ENCODE assay signal across 1 fruit fly cellular context in genomic region chrX:8411532-8411960, dm6.
TF ChIP-seq lines count a peak whose summit lies in the region.

lawc (minus strand) TSS chrX:8411658.

TF ChIP-seq in whole organism, embryonic, 481 proteins besides CTCF, POLR2A, EP300 and RAD21 (continued from another document and continues in another):
- no peak for TF ChIP-seq vfl (GFP tag; optimal IDR thresholded peaks at IDR 0.05; lab: Kevin White, UChicago)
- peak; percentile 60; the same call in 1 of the 3 replicates for TF ChIP-seq Opbp (GFP tag; IDR thresholded peaks at IDR 0.05; lab: Robert Waterston, UW; ENCODE audit: partially characterized antibody)
- TF ChIP-seq ttk (GFP tag; IDR thresholded peaks at IDR 0.05; lab: Robert Waterston, UW) = no peak
- no peak for TF ChIP-seq CG12155 (GFP tag; optimal IDR thresholded peaks at IDR 0.05; lab: Kevin White, UChicago)
- no peak for TF ChIP-seq CG12942 (GFP tag; optimal IDR thresholded peaks at IDR 0.05; lab: Kevin White, UChicago)
- no peak for TF ChIP-seq Mrtf (GFP tag; IDR thresholded peaks at IDR 0.05; lab: Robert Waterston, UW)
- peak; percentile 50; the same call in 1 of the 2 replicates for TF ChIP-seq seq (GFP tag; IDR thresholded peaks at IDR 0.05; lab: Robert Waterston, UW)
- peak; percentile 35; the same call in 1 of the 2 replicates for TF ChIP-seq stc (GFP tag; IDR thresholded peaks at IDR 0.05; lab: Robert Waterston, UW)
- TF ChIP-seq esg (GFP tag; conservative IDR thresholded peaks at IDR 0.05; lab: Robert Waterston, UW) = no peak
- peak; percentile 24 for TF ChIP-seq zf30C (GFP tag; optimal IDR thresholded peaks at IDR 0.05; lab: Kevin White, UChicago)
- peak; percentile 66 for TF ChIP-seq Hand (GFP tag; optimal IDR thresholded peaks at IDR 0.05; lab: Kevin White, UChicago)
- no peak for TF ChIP-seq Hr51 (GFP tag; optimal IDR thresholded peaks at IDR 0.05; lab: Kevin White, UChicago)
- TF ChIP-seq CG14965 (GFP tag; optimal IDR thresholded peaks at IDR 0.05; lab: Kevin White, UChicago; ENCODE audit: borderline replicate concordance) = no peak
- TF ChIP-seq CG34224 (GFP tag; IDR thresholded peaks at IDR 0.05; lab: Robert Waterston, UW; ENCODE audit: partially characterized antibody) = peak; percentile 44
- TF ChIP-seq cwo (GFP tag; optimal IDR thresholded peaks at IDR 0.05; lab: Kevin White, UChicago) = peak; percentile 54
- peak; percentile 25; the same call in 1 of the 3 replicates for TF ChIP-seq gce (GFP tag; IDR thresholded peaks at IDR 0.05; lab: Robert Waterston, UW)
- no peak; the same call in 2 of the 3 replicates for TF ChIP-seq zen2 (GFP tag; IDR thresholded peaks at IDR 0.05; lab: Robert Waterston, UW; ENCODE audit: partially characterized antibody)
- no peak for TF ChIP-seq Ravus (GFP tag; IDR thresholded peaks at IDR 0.05; lab: Robert Waterston, UW)
- TF ChIP-seq ci (GFP tag; IDR thresholded peaks at IDR 0.05; lab: Robert Waterston, UW) = peak; percentile 91
- TF ChIP-seq CG4328 (GFP tag; optimal IDR thresholded peaks at IDR 0.05; lab: Kevin White, UChicago) = peak; percentile 57
- 0 out of 3 replicates have a peak, but pooled peaks have one; percentile 48 for TF ChIP-seq CG6175 (GFP tag; IDR thresholded peaks at IDR 0.05; lab: Robert Waterston, UW)
- TF ChIP-seq CG43689 (GFP tag; IDR thresholded peaks at IDR 0.05; lab: Robert Waterston, UW) = no peak
- TF ChIP-seq sqz (GFP tag; optimal IDR thresholded peaks at IDR 0.05; lab: Kevin White, UChicago) = peak; percentile 38
- TF ChIP-seq CG4617 (GFP tag; optimal IDR thresholded peaks at IDR 0.05; lab: Kevin White, UChicago; ENCODE audit: borderline replicate concordance) = no peak
- TF ChIP-seq CG30431 (GFP tag; optimal IDR thresholded peaks at IDR 0.05; lab: Kevin White, UChicago) = no peak
- TF ChIP-seq CG1024 (GFP tag; IDR thresholded peaks at IDR 0.05; lab: Robert Waterston, UW) = no peak; the same call in 1 of the 2 replicates
- TF ChIP-seq chinmo (GFP tag; IDR thresholded peaks at IDR 0.05; lab: Robert Waterston, UW; ENCODE audit: partially characterized antibody) = peak; percentile 84; the same call in 3 of the 4 replicates
- TF ChIP-seq CG2199 (GFP tag; IDR thresholded peaks at IDR 0.05; lab: Robert Waterston, UW) = no peak
- peak; percentile 35 for TF ChIP-seq fd64A (GFP tag; optimal IDR thresholded peaks at IDR 0.05; lab: Kevin White, UChicago)
- TF ChIP-seq CG14710 (tag; optimal IDR thresholded peaks at IDR 0.05; lab: Kevin White, UChicago) = no peak
- peak; percentile 74 for TF ChIP-seq CG17385 (GFP tag; optimal IDR thresholded peaks at IDR 0.05; lab: Kevin White, UChicago)
- TF ChIP-seq D (optimal IDR thresholded peaks at IDR 0.05; lab: Kevin White, UChicago) = peak; percentile 76
- no peak for TF ChIP-seq D (GFP tag; optimal IDR thresholded peaks at IDR 0.05; lab: Kevin White, UChicago)
- TF ChIP-seq CG15479 (GFP tag; optimal IDR thresholded peaks at IDR 0.05; lab: Kevin White, UChicago) = no peak
- TF ChIP-seq nau (GFP tag; optimal IDR thresholded peaks at IDR 0.05; lab: Kevin White, UChicago) = peak; percentile 47
- no peak for TF ChIP-seq repo (GFP tag; optimal IDR thresholded peaks at IDR 0.05; lab: Kevin White, UChicago)
- TF ChIP-seq Adf1 (GFP tag; IDR thresholded peaks at IDR 0.05; lab: Robert Waterston, UW) = peak; percentile 94
- TF ChIP-seq CG9609 (GFP tag; optimal IDR thresholded peaks at IDR 0.05; lab: Kevin White, UChicago) = no peak
- TF ChIP-seq CG10543 (GFP tag; optimal IDR thresholded peaks at IDR 0.05; lab: Kevin White, UChicago) = peak; percentile 85
- no peak for TF ChIP-seq zfh2 (GFP tag; optimal IDR thresholded peaks at IDR 0.05; lab: Kevin White, UChicago)
- TF ChIP-seq Dfd (GFP tag; optimal IDR thresholded peaks at IDR 0.05; lab: Kevin White, UChicago) = no peak
- TF ChIP-seq CG2678 (tag; optimal IDR thresholded peaks at IDR 0.05; lab: Kevin White, UChicago) = peak; percentile 21
- no peak for TF ChIP-seq Mes4 (GFP tag; optimal IDR thresholded peaks at IDR 0.05; lab: Kevin White, UChicago)
- TF ChIP-seq CG7556 (GFP tag; optimal IDR thresholded peaks at IDR 0.05; lab: Kevin White, UChicago) = peak; percentile 9
- TF ChIP-seq Hsf (GFP tag; optimal IDR thresholded peaks at IDR 0.05; lab: Kevin White, UChicago) = no peak
- peak; percentile 54 for TF ChIP-seq CG17829 (tag; optimal IDR thresholded peaks at IDR 0.05; lab: Kevin White, UChicago)
- TF ChIP-seq jigr1 (GFP tag; IDR thresholded peaks at IDR 0.05; lab: Robert Waterston, UW) = no peak
- TF ChIP-seq E2f2 (GFP tag; IDR thresholded peaks at IDR 0.05; lab: Robert Waterston, UW) = peak; percentile 44; the same call in 1 of the 2 replicates
- TF ChIP-seq dm (GFP tag; optimal IDR thresholded peaks at IDR 0.05; lab: Kevin White, UChicago) = no peak
- peak; percentile 66 for TF ChIP-seq BtbVII (GFP tag; optimal IDR thresholded peaks at IDR 0.05; lab: Kevin White, UChicago)
- TF ChIP-seq croc (GFP tag; conservative IDR thresholded peaks at IDR 0.05; lab: Robert Waterston, UW) = no peak
- TF ChIP-seq C15 (GFP tag; IDR thresholded peaks at IDR 0.05; lab: Robert Waterston, UW) = peak; percentile 46; the same call in 1 of the 3 replicates
- TF ChIP-seq bigmax (GFP tag; optimal IDR thresholded peaks at IDR 0.05; lab: Kevin White, UChicago) = no peak
- TF ChIP-seq gem (tag; optimal IDR thresholded peaks at IDR 0.05; lab: Kevin White, UChicago) = no peak
- peak; percentile 10 for TF ChIP-seq kni (GFP tag; optimal IDR thresholded peaks at IDR 0.05; lab: Kevin White, UChicago)
- TF ChIP-seq NfI (GFP tag; optimal IDR thresholded peaks at IDR 0.05; lab: Kevin White, UChicago) = no peak
- no peak for TF ChIP-seq CG18262 (tag; optimal IDR thresholded peaks at IDR 0.05; lab: Kevin White, UChicago)
- no peak for TF ChIP-seq z (GFP tag; IDR thresholded peaks at IDR 0.05; lab: Robert Waterston, UW)
- TF ChIP-seq CG11085 (GFP tag; IDR thresholded peaks at IDR 0.05; lab: Robert Waterston, UW) = peak; percentile 43; the same call in 1 of the 2 replicates
- TF ChIP-seq HmgD (GFP tag; optimal IDR thresholded peaks at IDR 0.05; lab: Kevin White, UChicago) = no peak
- TF ChIP-seq Nf-YB (GFP tag; optimal IDR thresholded peaks at IDR 0.05; lab: Kevin White, UChicago) = peak; percentile 32
- no peak for TF ChIP-seq TFAM (GFP tag; optimal IDR thresholded peaks at IDR 0.05; lab: Kevin White, UChicago)
- TF ChIP-seq corto (GFP tag; optimal IDR thresholded peaks at IDR 0.05; lab: Kevin White, UChicago) = peak; percentile 63
- TF ChIP-seq CG14860 (GFP tag; IDR thresholded peaks at IDR 0.05; lab: Robert Waterston, UW; ENCODE audit: partially characterized antibody) = no peak
- no peak for TF ChIP-seq CG30020 (tag; optimal IDR thresholded peaks at IDR 0.05; lab: Kevin White, UChicago)
- TF ChIP-seq CG3726 (GFP tag; IDR thresholded peaks at IDR 0.05; lab: Robert Waterston, UW) = no peak
- peak; percentile 65 for TF ChIP-seq scrt (GFP tag; optimal IDR thresholded peaks at IDR 0.05; lab: Kevin White, UChicago)
- TF ChIP-seq crc (GFP tag; optimal IDR thresholded peaks at IDR 0.05; lab: Kevin White, UChicago) = no peak
- TF ChIP-seq Dip3 (GFP tag; optimal IDR thresholded peaks at IDR 0.05; lab: Kevin White, UChicago) = no peak
- TF ChIP-seq mirr (GFP tag; optimal IDR thresholded peaks at IDR 0.05; lab: Kevin White, UChicago) = peak; percentile 86
- TF ChIP-seq bbx (GFP tag; IDR thresholded peaks at IDR 0.05; lab: Robert Waterston, UW; ENCODE audit: partially characterized antibody) = peak; percentile 40; the same call in 1 of the 2 replicates
- TF ChIP-seq sens (GFP tag; lab: Kevin White, UChicago) = peak; percentile 53
- no peak for TF ChIP-seq CG9817 (tag; optimal IDR thresholded peaks at IDR 0.05; lab: Kevin White, UChicago)
- peak; percentile 20 for TF ChIP-seq CHES-1-like (GFP tag; optimal IDR thresholded peaks at IDR 0.05; lab: Kevin White, UChicago)
- no peak for TF ChIP-seq fru (optimal IDR thresholded peaks at IDR 0.05; lab: Kevin White, UChicago)
- no peak for TF ChIP-seq CG9876 (GFP tag; optimal IDR thresholded peaks at IDR 0.05; lab: Kevin White, UChicago)
- no peak for TF ChIP-seq CG7928 (GFP tag; optimal IDR thresholded peaks at IDR 0.05; lab: Kevin White, UChicago)
- peak; percentile 23 for TF ChIP-seq oc (tag; optimal IDR thresholded peaks at IDR 0.05; lab: Kevin White, UChicago)
- no peak for TF ChIP-seq CG6272 (GFP tag; IDR thresholded peaks at IDR 0.05; lab: Robert Waterston, UW)
- TF ChIP-seq lbe (GFP tag; optimal IDR thresholded peaks at IDR 0.05; lab: Kevin White, UChicago) = peak; percentile 63
- no peak for TF ChIP-seq CG8281 (tag; optimal IDR thresholded peaks at IDR 0.05; lab: Kevin White, UChicago)
- TF ChIP-seq yki (optimal IDR thresholded peaks at IDR 0.05; lab: Kevin White, UChicago) = no peak
- TF ChIP-seq CG11695 (GFP tag; IDR thresholded peaks at IDR 0.05; lab: Robert Waterston, UW) = 0 out of 3 replicates have a peak, but pooled peaks have one; percentile 66
- TF ChIP-seq btn (GFP tag; optimal IDR thresholded peaks at IDR 0.05; lab: Kevin White, UChicago) = no peak
- TF ChIP-seq Drgx (GFP tag; IDR thresholded peaks at IDR 0.05; lab: Robert Waterston, UW) = peak; percentile 86
- 0 out of 3 replicates have a peak, but pooled peaks have one; percentile 34 for TF ChIP-seq sr (GFP tag; IDR thresholded peaks at IDR 0.05; lab: Robert Waterston, UW)
- no peak for TF ChIP-seq CG1647 (GFP tag; optimal IDR thresholded peaks at IDR 0.05; lab: Kevin White, UChicago)
- TF ChIP-seq sd (tag; optimal IDR thresholded peaks at IDR 0.05; lab: Kevin White, UChicago) = no peak
- no peak for TF ChIP-seq chif (GFP tag; optimal IDR thresholded peaks at IDR 0.05; lab: Kevin White, UChicago)
- TF ChIP-seq cas (GFP tag; IDR thresholded peaks at IDR 0.05; lab: Robert Waterston, UW) = peak; percentile 35; the same call in 1 of the 2 replicates
- TF ChIP-seq Bgb (GFP tag; IDR thresholded peaks at IDR 0.05; lab: Robert Waterston, UW; ENCODE audit: partially characterized antibody) = peak; percentile 56; the same call in 1 of the 2 replicates
- no peak for TF ChIP-seq toy (GFP tag; IDR thresholded peaks at IDR 0.05; lab: Robert Waterston, UW)
- peak; percentile 12 for TF ChIP-seq pzg (GFP tag; optimal IDR thresholded peaks at IDR 0.05; lab: Kevin White, UChicago)
- TF ChIP-seq Ets97D (GFP tag; optimal IDR thresholded peaks at IDR 0.05; lab: Kevin White, UChicago) = no peak
- TF ChIP-seq zen (tag; optimal IDR thresholded peaks at IDR 0.05; lab: Kevin White, UChicago) = no peak
- no peak for TF ChIP-seq CG6254 (GFP tag; optimal IDR thresholded peaks at IDR 0.05; lab: Kevin White, UChicago)
- no peak for TF ChIP-seq CG10209 (GFP tag; optimal IDR thresholded peaks at IDR 0.05; lab: Kevin White, UChicago)
- no peak for TF ChIP-seq Neu2 (GFP tag; optimal IDR thresholded peaks at IDR 0.05; lab: Kevin White, UChicago; ENCODE audit: borderline replicate concordance)
- TF ChIP-seq Nf-YA (GFP tag; IDR thresholded peaks at IDR 0.05; lab: Robert Waterston, UW) = peak; percentile 11; the same call in 1 of the 2 replicates
- peak; percentile 33 for TF ChIP-seq PHDP (tag; optimal IDR thresholded peaks at IDR 0.05; lab: Kevin White, UChicago)
- TF ChIP-seq CG1529 (GFP tag; optimal IDR thresholded peaks at IDR 0.05; lab: Kevin White, UChicago) = no peak
- no peak for TF ChIP-seq Sox102F (GFP tag; optimal IDR thresholded peaks at IDR 0.05; lab: Kevin White, UChicago)
- TF ChIP-seq CG5953 (GFP tag; IDR thresholded peaks at IDR 0.05; lab: Robert Waterston, UW) = no peak
- peak; percentile 77 for TF ChIP-seq abd-A (tag; optimal IDR thresholded peaks at IDR 0.05; lab: Kevin White, UChicago)
- peak; percentile 44 for TF ChIP-seq CG12299 (tag; optimal IDR thresholded peaks at IDR 0.05; lab: Kevin White, UChicago)
- no peak for TF ChIP-seq Oaz (GFP tag; IDR thresholded peaks at IDR 0.05; lab: Robert Waterston, UW)
- TF ChIP-seq sna (GFP tag; IDR thresholded peaks at IDR 0.05; lab: Robert Waterston, UW; ENCODE audit: partially characterized antibody) = no peak
- no peak for TF ChIP-seq mld (GFP tag; IDR thresholded peaks at IDR 0.05; lab: Robert Waterston, UW; ENCODE audit: partially characterized antibody)
- no peak for TF ChIP-seq CG17802 (tag; optimal IDR thresholded peaks at IDR 0.05; lab: Kevin White, UChicago)
- TF ChIP-seq MBD-R2 (GFP tag; IDR thresholded peaks at IDR 0.05; lab: Robert Waterston, UW) = peak; percentile 42; the same call in 1 of the 2 replicates
- TF ChIP-seq E2f1 (GFP tag; IDR thresholded peaks at IDR 0.05; lab: Robert Waterston, UW) = no peak
- peak; percentile 59 for TF ChIP-seq CG13894 (tag; optimal IDR thresholded peaks at IDR 0.05; lab: Kevin White, UChicago)
- TF ChIP-seq HLHmδ (GFP tag; optimal IDR thresholded peaks at IDR 0.05; lab: Kevin White, UChicago) = no peak
- TF ChIP-seq CG32532 (GFP tag; IDR thresholded peaks at IDR 0.05; lab: Robert Waterston, UW) = peak; percentile 60
- TF ChIP-seq Lpt (GFP tag; optimal IDR thresholded peaks at IDR 0.05; lab: Kevin White, UChicago) = no peak
- no peak for TF ChIP-seq pan (optimal IDR thresholded peaks at IDR 0.05; lab: Kevin White, UChicago)
- TF ChIP-seq pan (GFP tag; optimal IDR thresholded peaks at IDR 0.05 in 1 of 2, IDR thresholded peaks at IDR 0.05 in 1 of 2) = no peak
- 0 out of 3 replicates have a peak, but pooled peaks have one; percentile 37 for TF ChIP-seq ase (GFP tag; IDR thresholded peaks at IDR 0.05; lab: Robert Waterston, UW)
- peak; percentile 11 for TF ChIP-seq CG7839 (tag; optimal IDR thresholded peaks at IDR 0.05; lab: Kevin White, UChicago)
- TF ChIP-seq hb (GFP tag; IDR thresholded peaks at IDR 0.05; lab: Robert Waterston, UW; ENCODE audit: partially characterized antibody) = no peak
- TF ChIP-seq CG4820 (GFP tag; optimal IDR thresholded peaks at IDR 0.05; lab: Kevin White, UChicago) = no peak
- no peak for TF ChIP-seq Nf-YC (tag; optimal IDR thresholded peaks at IDR 0.05; lab: Kevin White, UChicago)
- no peak for TF ChIP-seq cad (GFP tag; optimal IDR thresholded peaks at IDR 0.05; lab: Kevin White, UChicago)
- no peak for TF ChIP-seq Bteb2 (GFP tag; optimal IDR thresholded peaks at IDR 0.05; lab: Kevin White, UChicago)
- peak; percentile 52 for TF ChIP-seq cg (GFP tag; optimal IDR thresholded peaks at IDR 0.05; lab: Kevin White, UChicago)
- TF ChIP-seq fu2 (GFP tag; optimal IDR thresholded peaks at IDR 0.05; lab: Kevin White, UChicago) = no peak
- peak; percentile 83; the same call in 1 of the 2 replicates for TF ChIP-seq Atf6 (GFP tag; IDR thresholded peaks at IDR 0.05; lab: Robert Waterston, UW)
- no peak for TF ChIP-seq CG1602 (GFP tag; optimal IDR thresholded peaks at IDR 0.05; lab: Kevin White, UChicago)
- TF ChIP-seq klu (GFP tag; IDR thresholded peaks at IDR 0.05; lab: Robert Waterston, UW) = no peak
- TF ChIP-seq Lhr (GFP tag; optimal IDR thresholded peaks at IDR 0.05; lab: Kevin White, UChicago) = no peak
- TF ChIP-seq aop (GFP tag; IDR thresholded peaks at IDR 0.05; lab: Robert Waterston, UW) = no peak
